Worm (Caenorhabditis elegans) whole organism, young adult: ENCODE measurements around the gene ZK418.6.

Experiments used
- B0261.1 ChIP-seq: sonication (generic microtip); optimal IDR thresholded peaks from 2 replicates; lab custom pipeline; 2016; ENCODE audit warnings: mild to moderate bottlenecking, missing genetic modification characterization, moderate library complexity, missing compliant biosample characterization
- B0336.3 ChIP-seq: fragments of 200-800 bp; sonication (Bioruptor generic); IDR thresholded peaks from 2 replicates; pipeline ENCODE4 v1.3.6; 2022; ENCODE audit warnings: missing genetic modification characterization, missing compliant biosample characterization
- C17E4.6 ChIP-seq: fragments of 200-800 bp; sonication (Bioruptor generic); IDR thresholded peaks from 2 replicates; pipeline ENCODE4 v1.3.6; 2022; ENCODE audit warnings: missing genetic modification reagents, missing genetic modification characterization, missing compliant biosample characterization
- D2030.7 ChIP-seq: fragments of 200-800 bp; sonication (Bioruptor generic); IDR thresholded peaks from 2 replicates; pipeline ENCODE4 v1.3.6; 2022; ENCODE audit warnings: missing genetic modification reagents, missing genetic modification characterization, missing compliant biosample characterization
- F22D6.2 ChIP-seq: sonication (generic microtip); optimal IDR thresholded peaks from 2 replicates; lab custom pipeline; 2016; ENCODE audit warnings: mild to moderate bottlenecking, missing genetic modification characterization, missing compliant biosample characterization
- F23B12.7 ChIP-seq: sonication (generic microtip); optimal IDR thresholded peaks from 2 replicates; lab custom pipeline; 2017; ENCODE audit warnings: missing genetic modification characterization, mild to moderate bottlenecking, missing compliant biosample characterization, antibody characterized with exemption, moderate library complexity; ENCODE audit not compliant: insufficient read depth
- F33H1.4 ChIP-seq: fragments of 200-800 bp; sonication (Bioruptor generic); IDR thresholded peaks from 2 replicates; pipeline ENCODE4 v1.3.6; 2022; ENCODE audit warnings: missing genetic modification reagents, missing genetic modification characterization, missing compliant biosample characterization
- F49E8.2 ChIP-seq: sonication (generic microtip); optimal IDR thresholded peaks from 3 replicates; lab custom pipeline; 2017; ENCODE audit warnings: missing genetic modification characterization, mild to moderate bottlenecking, missing compliant biosample characterization, antibody characterized with exemption, moderate library complexity; ENCODE audit not compliant: insufficient read depth
- F57A8.1 ChIP-seq: fragments of 200-800 bp; sonication (Bioruptor generic); optimal IDR thresholded peaks from 2 replicates; lab custom pipeline; 2018; ENCODE audit warnings: mild to moderate bottlenecking, missing genetic modification characterization, moderate library complexity, missing compliant biosample characterization
- akir-1 ChIP-seq: fragments of 200-800 bp; sonication (Bioruptor generic); optimal IDR thresholded peaks from 2 replicates; lab custom pipeline; 2018; ENCODE audit warnings: mild to moderate bottlenecking, missing genetic modification characterization, moderate library complexity, missing compliant biosample characterization
- atf-7 ChIP-seq: sonication (generic microtip); optimal IDR thresholded peaks from 2 replicates; lab custom pipeline; 2017; ENCODE audit warnings: mild to moderate bottlenecking, missing genetic modification characterization, missing compliant biosample characterization
- attf-3 ChIP-seq: fragments of 200-800 bp; sonication (Bioruptor generic); conservative IDR thresholded peaks from 2 replicates; pipeline ENCODE4 v1.3.6; 2022; ENCODE audit warnings: missing genetic modification reagents, missing genetic modification characterization, missing compliant biosample characterization
- bed-2 ChIP-seq: fragments of 200-800 bp; sonication (Bioruptor generic); IDR thresholded peaks from 2 replicates; pipeline ENCODE4 v1.3.6; 2022; ENCODE audit warnings: missing genetic modification reagents, missing genetic modification characterization, missing compliant biosample characterization
- cebp-2 ChIP-seq: fragments of 200-800 bp; sonication (Bioruptor generic); IDR thresholded peaks from 2 replicates; pipeline ENCODE4 v1.3.6; 2022; ENCODE audit warnings: missing genetic modification characterization, missing compliant biosample characterization
- ceh-100 ChIP-seq: fragments of 200-800 bp; sonication (Bioruptor generic); IDR thresholded peaks from 2 replicates; pipeline ENCODE4 v1.3.6; 2022; ENCODE audit warnings: missing genetic modification reagents, missing genetic modification characterization, missing compliant biosample characterization
- ceh-91 ChIP-seq: fragments of 200-800 bp; sonication (Bioruptor generic); IDR thresholded peaks from 2 replicates; pipeline ENCODE4 v1.3.6; 2022; ENCODE audit warnings: missing genetic modification reagents, missing genetic modification characterization, missing compliant biosample characterization
- chd-7 ChIP-seq: sonication (generic microtip); optimal IDR thresholded peaks from 2 replicates; lab custom pipeline; 2016; ENCODE audit warnings: mild to moderate bottlenecking, missing genetic modification characterization, moderate library complexity, missing compliant biosample characterization
- die-1 ChIP-seq: sonication (generic microtip); optimal IDR thresholded peaks from 2 replicates; lab custom pipeline; 2016; ENCODE audit warnings: missing genotype, mild to moderate bottlenecking, missing genetic modification characterization, missing compliant biosample characterization
- dox-1 ChIP-seq: fragments of 200-800 bp; sonication (Bioruptor generic); IDR thresholded peaks from 2 replicates; pipeline ENCODE4 v1.3.6; 2022; ENCODE audit warnings: missing genetic modification reagents, missing genetic modification characterization, missing compliant biosample characterization
- dpl-1 ChIP-seq: fragments of 150-350 bp; optimal IDR thresholded peaks from 2 replicates; lab custom pipeline; 2014; ENCODE audit warnings: missing biosample characterization, missing genetic modification reagents, missing genetic modification characterization
- efl-1 ChIP-seq: fragments of 150-350 bp; optimal IDR thresholded peaks from 2 replicates; lab custom pipeline; 2014; ENCODE audit warnings: missing biosample characterization, missing genetic modification reagents, missing genetic modification characterization
- hmg-1.2 ChIP-seq: fragments of 200-800 bp; sonication (Bioruptor generic); IDR thresholded peaks from 2 replicates; pipeline ENCODE4 v1.3.6; 2022; ENCODE audit warnings: missing genetic modification reagents, missing genetic modification characterization, missing compliant biosample characterization
- lin-35 ChIP-seq, 3 experiments: fragments of 150-350 bp in 2 of 3; sonication (generic microtip) in 1 of 3; optimal IDR thresholded peaks; 2 replicates each; lab custom pipeline; 2014 to 2018; ENCODE audit warnings: missing biosample characterization in 3 of 3, missing genetic modification characterization in 3 of 3, missing genetic modification reagents in 3 of 3
- lsl-1 ChIP-seq: fragments of 200-800 bp; sonication (Bioruptor generic); optimal IDR thresholded peaks from 2 replicates; lab custom pipeline; 2018; ENCODE audit warnings: mild to moderate bottlenecking, missing genetic modification characterization, moderate library complexity, missing compliant biosample characterization
- madf-6 ChIP-seq: fragments of 200-800 bp; sonication (Bioruptor generic); IDR thresholded peaks from 2 replicates; pipeline ENCODE4 v1.3.6; 2022; ENCODE audit warnings: missing genetic modification reagents, missing genetic modification characterization, missing compliant biosample characterization
- mel-28 ChIP-seq: sonication (generic microtip); optimal IDR thresholded peaks from 2 replicates; lab custom pipeline; 2016; ENCODE audit warnings: borderline replicate concordance, mild to moderate bottlenecking, missing genetic modification characterization, missing compliant biosample characterization
- mes-4 ChIP-seq: sonication (generic microtip); optimal IDR thresholded peaks from 2 replicates; lab custom pipeline; 2016; ENCODE audit warnings: missing genotype, missing genetic modification characterization, missing compliant biosample characterization
- nfyb-1 ChIP-seq: fragments of 200-800 bp; sonication (Bioruptor generic); IDR thresholded peaks from 2 replicates; pipeline ENCODE4 v1.3.6; 2022; ENCODE audit warnings: missing genetic modification reagents, missing genetic modification characterization, missing compliant biosample characterization
- nhr-179 ChIP-seq: sonication (generic microtip); optimal IDR thresholded peaks from 2 replicates; lab custom pipeline; 2016; ENCODE audit warnings: mild to moderate bottlenecking, missing genetic modification characterization, missing compliant biosample characterization
- nhr-80 ChIP-seq: sonication (generic microtip); optimal IDR thresholded peaks from 2 replicates; lab custom pipeline; 2016; ENCODE audit warnings: missing genetic modification characterization, missing compliant biosample characterization
- nhr-90 ChIP-seq: sonication (generic microtip); optimal IDR thresholded peaks from 2 replicates; lab custom pipeline; 2016; ENCODE audit warnings: missing genotype, mild to moderate bottlenecking, missing genetic modification characterization, missing compliant biosample characterization
- pbrm-1 ChIP-seq: fragments of 200-800 bp; sonication (Bioruptor generic); IDR thresholded peaks from 2 replicates; pipeline ENCODE4 v1.3.6; 2022; ENCODE audit warnings: missing genetic modification reagents, missing genetic modification characterization, missing compliant biosample characterization
- rcor-1 ChIP-seq: fragments of 200-800 bp; sonication (Bioruptor generic); IDR thresholded peaks from 2 replicates; pipeline ENCODE4 v1.3.6; 2022; ENCODE audit warnings: missing genetic modification reagents, missing genetic modification characterization, missing compliant biosample characterization
- rpc-1 ChIP-seq, 2 experiments: fragments of 150-350 bp in 1 of 2; sonication (generic microtip) in 1 of 2; optimal IDR thresholded peaks; 2 replicates each; lab custom pipeline; 2014 to 2018; ENCODE audit warnings: missing biosample characterization in 1 of 2, missing genetic modification characterization in 1 of 2, missing genetic modification reagents in 1 of 2, missing genotype in 1 of 2
- snpc-1.1 ChIP-seq: sonication (generic microtip); optimal IDR thresholded peaks from 2 replicates; lab custom pipeline; 2017; ENCODE audit warnings: missing genetic modification characterization, mild to moderate bottlenecking, missing compliant biosample characterization, antibody characterized with exemption, moderate library complexity, missing genotype, missing genetic modification reagents; ENCODE audit not compliant: insufficient read depth
- snpc-1.3 ChIP-seq: sonication (generic microtip); optimal IDR thresholded peaks from 2 replicates; lab custom pipeline; 2017; ENCODE audit warnings: missing genetic modification characterization, mild to moderate bottlenecking, missing compliant biosample characterization, antibody characterized with exemption, moderate library complexity, missing genotype, missing genetic modification reagents; ENCODE audit not compliant: insufficient read depth
- sptf-2 ChIP-seq: fragments of 200-800 bp; sonication (Bioruptor generic); optimal IDR thresholded peaks from 2 replicates; lab custom pipeline; 2018; ENCODE audit warnings: mild to moderate bottlenecking, missing genetic modification characterization, missing compliant biosample characterization
- tbp1 ChIP-seq: fragments of 200-800 bp; sonication (Bioruptor generic); optimal IDR thresholded peaks from 2 replicates; lab custom pipeline; 2018; ENCODE audit warnings: mild to moderate bottlenecking, missing genetic modification characterization, missing compliant biosample characterization
- tbx-9 ChIP-seq: sonication (generic microtip); optimal IDR thresholded peaks from 2 replicates; lab custom pipeline; 2016; ENCODE audit warnings: borderline replicate concordance, missing genetic modification characterization, inconsistent platforms, missing compliant biosample characterization
- xnd-1 ChIP-seq: sonication (generic microtip); optimal IDR thresholded peaks from 2 replicates; lab custom pipeline; 2016; ENCODE audit warnings: missing genotype, missing genetic modification reagents, missing genetic modification characterization, missing compliant biosample characterization
- zim-3 ChIP-seq: sonication (generic microtip); optimal IDR thresholded peaks from 2 replicates; lab custom pipeline; 2017; ENCODE audit warnings: mild to moderate bottlenecking, missing genetic modification characterization, moderate library complexity, missing compliant biosample characterization

ZK418.6 gene

DNA sequence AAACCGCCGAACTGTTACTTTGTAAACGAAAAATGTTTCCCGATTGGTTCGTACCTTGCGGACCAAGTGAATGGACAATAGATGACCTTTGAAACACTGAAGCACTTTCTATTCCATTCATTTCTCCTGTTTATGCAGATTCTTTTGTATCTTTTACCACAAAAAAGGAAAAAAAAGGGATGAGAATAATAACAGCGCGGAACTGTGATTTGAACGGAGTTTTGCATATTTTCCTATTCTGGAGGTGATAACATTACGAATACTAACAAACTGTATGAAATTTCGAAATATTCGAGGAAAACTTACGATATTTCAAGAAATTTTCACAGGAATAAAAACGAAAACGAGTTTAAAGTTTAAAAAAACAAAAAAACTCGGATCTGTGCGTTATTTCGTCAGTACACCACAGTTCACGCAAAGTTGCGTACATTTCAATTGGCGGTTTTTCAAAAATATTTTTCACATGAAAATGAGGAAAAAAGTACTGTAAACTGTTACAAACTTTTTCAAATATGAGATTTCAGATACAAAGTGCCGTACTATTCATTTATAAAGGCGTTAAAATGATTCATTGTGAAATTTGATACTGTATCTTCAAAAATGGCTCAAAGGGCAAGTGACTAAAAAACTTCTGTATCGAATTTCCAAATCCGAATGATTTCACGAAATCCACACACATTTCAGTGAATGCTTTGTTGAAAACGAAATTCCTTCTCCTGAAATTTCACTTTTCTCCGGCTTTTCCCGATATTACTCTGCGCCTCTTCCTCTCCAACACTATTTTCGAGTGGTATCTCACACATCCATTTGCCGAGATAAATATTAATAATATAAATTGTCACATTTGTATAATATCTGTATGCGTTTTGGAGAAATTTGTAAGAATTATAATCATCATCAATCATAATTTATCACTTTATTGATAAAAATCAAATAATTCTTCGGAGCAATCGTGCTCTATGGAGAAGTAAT lies 44.1 kb downstream of the ZK418.6 start:
- TF ChIP-seq madf-6 (peak; percentile 30; the same call in 1 of the 2 replicates), efl-1 (GFP tag; lab: Kevin White, UChicago) (peak; percentile 40), dpl-1 (peak; percentile 5), F33H1.4 (0 out of 2 replicates have a peak, but pooled peaks have one; percentile 9), hmg-1.2 (peak; percentile 59), mel-28 (tag; lab: Kevin White, UChicago) (no peak), F22D6.2 (tag; lab: Kevin White, UChicago) (no peak), atf-7 (no peak), sptf-2 (no peak), cebp-2 (no peak), pbrm-1 (GFP tag; lab: Robert Waterston, UW) (no peak)

DNA sequence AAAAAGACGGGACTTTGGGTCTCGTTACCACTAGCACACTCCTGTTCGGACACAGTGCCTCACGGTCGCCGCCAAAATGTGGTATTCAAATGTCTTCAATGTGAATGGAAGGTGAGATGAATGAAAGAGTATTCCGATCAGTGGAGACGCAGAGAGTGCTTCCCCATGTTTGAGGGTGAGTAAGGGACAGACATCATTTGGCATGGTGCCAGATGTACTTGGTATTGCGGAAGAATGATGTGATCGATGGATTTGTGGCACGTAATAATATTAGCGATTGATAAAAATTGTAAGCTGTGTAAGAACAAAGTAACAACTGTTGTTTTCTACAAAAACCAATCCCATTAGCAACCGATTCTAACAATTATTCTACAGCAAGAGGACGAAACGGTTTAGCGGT lies 46.6 kb downstream of the ZK418.6 start:
- TF ChIP-seq pbrm-1 (GFP tag; lab: Robert Waterston, UW) (no peak), sptf-2 (no peak), F22D6.2 (tag; lab: Kevin White, UChicago) (no peak), mes-4 (tag; lab: Kevin White, UChicago) (no peak), chd-7 (tag; lab: Kevin White, UChicago) (no peak), tbx-9 (no peak), D2030.7 (GFP tag; lab: Robert Waterston, UW) (no peak), ceh-100 (GFP tag; lab: Robert Waterston, UW) (no peak), mel-28 (tag; lab: Kevin White, UChicago) (no peak), xnd-1 (no peak), hmg-1.2 (no peak)

DNA sequence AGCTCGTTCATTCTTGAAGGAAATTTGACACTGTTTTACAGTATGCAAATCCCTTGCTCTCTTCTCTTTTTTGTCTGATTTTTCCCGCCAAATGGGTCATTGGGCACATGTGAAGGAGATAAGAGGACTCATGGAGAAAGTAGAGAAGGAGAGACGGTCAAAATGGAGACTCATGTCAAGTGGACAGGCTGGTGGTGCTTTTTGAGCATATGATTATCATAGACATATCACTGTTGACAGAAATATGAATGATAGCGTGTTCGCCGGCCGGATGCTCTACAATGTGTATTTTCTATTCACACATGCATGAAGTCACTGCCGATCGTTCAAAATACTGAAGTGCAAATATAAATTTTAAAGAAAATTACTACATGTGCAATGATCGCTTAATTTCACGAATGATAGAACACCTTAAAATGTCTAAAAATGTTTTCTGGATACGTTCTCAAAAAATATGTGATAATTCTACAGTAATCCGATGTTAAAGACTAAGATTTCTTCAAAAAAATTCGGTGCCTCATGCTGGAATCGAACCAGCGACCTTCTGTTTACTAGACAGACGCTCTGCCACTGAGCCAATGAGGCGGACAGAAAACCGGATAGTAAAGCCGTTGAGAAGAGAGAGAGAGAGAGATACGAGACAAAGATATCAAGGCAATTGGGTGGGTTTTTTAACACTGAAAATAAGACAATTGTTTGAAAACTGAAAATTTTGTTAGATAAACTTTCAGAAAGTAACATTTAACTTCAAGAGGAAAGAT lies 48.4 kb downstream of the ZK418.6 start:
- no peak for TF ChIP-seq F57A8.1 (GFP tag; lab: Kevin White, UChicago)
- TF ChIP-seq mes-4 (tag; lab: Kevin White, UChicago), result peak; percentile 12
- peak; percentile 36 for TF ChIP-seq F49E8.2 (tag; lab: Kevin White, UChicago)
- peak; percentile 14 for TF ChIP-seq snpc-1.3
- TF ChIP-seq C17E4.6, result no peak
- peak; percentile 8 for TF ChIP-seq lsl-1
- peak; percentile 92 for TF ChIP-seq snpc-1.1 (tag; lab: Kevin White, UChicago)
- peak; percentile 27 for TF ChIP-seq die-1 (tag; lab: Kevin White, UChicago)
- TF ChIP-seq F23B12.7 (tag; lab: Kevin White, UChicago), result peak; percentile 19
- TF ChIP-seq B0336.3 (GFP tag; lab: Robert Waterston, UW), result peak; percentile 48; the same call in 1 of the 2 replicates
- TF ChIP-seq nhr-90, result peak; percentile 45
- TF ChIP-seq attf-3 (GFP tag; lab: Robert Waterston, UW), result 0 out of 2 replicates have a peak, but pooled peaks have one; percentile 35
- TF ChIP-seq lin-35 (GFP tag; optimal IDR thresholded peaks at IDR 0.05; lab: Kevin White, UChicago), result peak in 1 of 3 experiments; percentile 39
- no peak for TF ChIP-seq rcor-1 (GFP tag; lab: Robert Waterston, UW)
- TF ChIP-seq nhr-179 (tag; lab: Kevin White, UChicago), result no peak
- TF ChIP-seq akir-1 (GFP tag; lab: Kevin White, UChicago), result no peak
- peak; percentile 77 for TF ChIP-seq rpc-1 (optimal IDR thresholded peaks at IDR 0.05; lab: Kevin White, UChicago)
- peak; percentile 72 for TF ChIP-seq rpc-1 (tag; optimal IDR thresholded peaks at IDR 0.05; lab: Kevin White, UChicago)
- TF ChIP-seq nhr-80 (tag; lab: Kevin White, UChicago), result peak; percentile 81
- 0 out of 2 replicates have a peak, but pooled peaks have one; percentile 17 for TF ChIP-seq dox-1
- peak; percentile 93 for TF ChIP-seq tbp1
- TF ChIP-seq ceh-91, result no peak
- peak; percentile 27 for TF ChIP-seq zim-3 (tag; lab: Kevin White, UChicago)
- TF ChIP-seq B0261.1 (tag; lab: Kevin White, UChicago), result peak; percentile 83
- no peak for TF ChIP-seq bed-2 (GFP tag; lab: Robert Waterston, UW)
- TF ChIP-seq nfyb-1 (GFP tag; lab: Robert Waterston, UW), result peak; percentile 58; the same call in 1 of the 2 replicates
